Fruit fly (Drosophila melanogaster): ENCODE measurements around the gene Cpr65Eb.
A peak's percentile ranks its signal among the peaks of the same experiment; 100 is the strongest.

The Cpr65Eb gene

dm6 chr3L:7088687-7089086, at the start of gene Cpr65Eb:
Gene Cpr65Eb (minus strand): TSS chr3L:7088787.
- TF ChIP-seq noc (tag; optimal IDR thresholded peaks at IDR 0.05): no peak

DNA sequence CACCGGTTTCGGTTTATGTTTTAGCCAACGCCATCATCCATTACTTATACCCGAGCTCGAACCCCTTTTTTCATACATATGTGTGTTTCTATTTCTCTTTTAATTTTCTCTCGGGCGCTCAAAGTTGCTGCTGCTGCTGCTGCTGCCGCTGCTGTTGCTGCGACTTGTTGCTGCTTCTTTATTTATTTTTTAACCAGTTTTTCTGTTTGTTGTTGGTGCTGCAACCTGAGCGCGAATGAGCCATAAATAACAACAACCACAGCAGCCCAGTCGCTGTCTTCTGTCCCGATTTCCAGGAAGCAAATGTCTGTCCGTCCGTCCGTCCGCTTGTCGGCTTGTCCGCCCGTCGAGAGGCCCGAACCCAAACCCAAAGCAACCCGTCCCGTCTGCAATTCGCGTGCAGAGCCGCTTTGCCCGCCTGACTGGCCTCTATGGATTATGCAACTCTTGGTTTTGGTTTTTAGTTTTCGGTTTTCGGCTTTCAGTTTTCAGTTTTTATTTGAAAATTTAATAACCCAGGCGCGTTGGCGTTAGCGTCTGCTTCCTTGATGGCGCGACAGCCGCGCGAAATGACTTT, 49.1 kb upstream of the Cpr65Eb start:
- no peak for TF ChIP-seq noc (tag; optimal IDR thresholded peaks at IDR 0.05)

- TF ChIP-seq noc (tag; optimal IDR thresholded peaks at IDR 0.05): no peak
These were observed 48.1 kb upstream of the Cpr65Eb start for dm6 chr3L:7136663-7137062.

DNA sequence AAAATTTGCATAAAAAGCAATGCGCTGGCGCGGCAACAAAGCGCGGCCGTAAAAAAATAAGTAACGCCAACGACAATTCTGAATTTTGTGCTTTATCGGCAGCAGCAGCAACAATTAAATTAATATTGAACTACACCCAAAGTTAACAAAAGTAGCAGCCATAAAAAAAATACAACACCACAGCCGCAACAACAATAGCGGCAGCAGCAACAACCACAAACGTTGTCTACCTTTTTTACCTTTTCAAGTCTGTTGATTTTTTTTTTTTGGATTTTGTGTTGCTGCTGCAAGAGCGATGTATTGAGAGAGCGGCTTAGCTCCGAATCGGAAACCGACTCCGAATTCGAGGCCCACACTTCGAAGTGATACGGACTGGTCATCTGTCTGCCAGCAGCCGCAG, 46.2 kb upstream of the Cpr65Eb start:
- TF ChIP-seq noc (tag; optimal IDR thresholded peaks at IDR 0.05): no peak

DNA sequence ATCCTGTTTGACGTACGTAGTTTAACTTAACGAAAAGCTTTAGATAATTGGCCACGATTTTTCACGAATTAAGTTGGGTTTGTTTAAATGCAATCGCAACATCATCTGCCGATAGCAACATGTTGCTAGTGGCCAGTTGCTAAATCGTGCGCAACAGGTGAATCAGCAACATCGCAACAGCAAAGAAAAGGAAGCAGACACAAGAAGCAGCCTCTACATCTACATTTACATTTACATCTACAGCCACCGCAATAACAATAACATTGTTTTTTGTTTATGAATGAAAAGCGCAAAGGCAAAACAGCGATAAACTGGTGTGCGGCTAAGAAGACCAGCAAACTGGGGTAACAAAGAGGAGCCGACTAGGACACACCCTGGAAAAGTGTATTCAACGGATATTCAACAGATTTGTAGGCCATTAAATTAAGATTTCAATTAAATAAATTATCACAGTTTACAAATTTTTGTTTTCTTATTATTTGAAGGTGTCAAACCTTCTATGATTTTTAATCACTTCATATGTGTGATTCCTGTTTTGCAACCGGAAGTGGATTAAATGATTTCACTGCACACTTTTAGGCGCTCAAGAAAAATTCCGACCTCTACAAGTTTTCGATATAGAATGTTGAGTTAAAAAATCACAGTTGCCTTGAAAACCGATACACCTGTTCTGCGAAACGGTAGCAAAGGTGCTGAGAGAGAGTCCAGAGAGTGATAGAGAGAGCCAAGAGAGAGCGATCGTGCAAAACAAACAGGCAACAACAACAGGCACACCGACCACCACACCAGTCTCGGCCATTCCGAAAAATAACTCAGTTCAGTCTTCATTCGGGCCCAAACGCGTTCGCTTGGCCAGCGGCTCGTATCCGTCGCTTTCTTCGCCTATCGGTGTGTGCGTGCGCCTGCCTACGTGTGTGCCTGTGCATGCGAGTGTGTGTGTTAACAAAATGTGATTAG, 45.4 kb upstream of the Cpr65Eb start, which contains the start of gene melt:
melt (plus strand) TSS at position 818 of the 957 bp plus-strand sequence.
- peak; percentile 91 for TF ChIP-seq noc (tag; optimal IDR thresholded peaks at IDR 0.05)

DNA sequence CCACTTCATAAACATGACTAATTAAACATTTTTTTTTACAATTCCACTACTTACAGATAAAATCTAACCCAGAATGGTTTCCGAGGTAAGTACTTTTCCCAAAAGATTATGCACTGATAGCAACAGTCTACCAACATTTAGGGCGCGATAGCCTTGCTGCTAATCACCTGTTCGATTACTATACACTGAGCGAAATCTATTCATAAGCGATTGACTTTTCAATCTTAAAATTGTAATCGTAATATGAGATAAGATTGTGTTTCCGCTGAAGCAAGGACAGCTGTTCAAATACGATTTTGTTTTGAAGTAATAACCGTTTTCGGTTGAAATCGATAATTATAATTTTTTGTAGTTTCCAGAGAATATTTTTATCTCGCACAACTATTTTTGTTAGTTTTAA, 44.0 kb upstream of the Cpr65Eb start:
- peak; percentile 40 for TF ChIP-seq noc (tag; optimal IDR thresholded peaks at IDR 0.05)

dm6 chr3L:7131447-7131983, 42.9 kb upstream of the Cpr65Eb start, which contains the start of gene Acbp2:
Gene Acbp2 (plus strand): TSS chr3L:7131863.
- peak; percentile 61 for TF ChIP-seq noc (tag; optimal IDR thresholded peaks at IDR 0.05)

dm6 chr3L:7130574-7130973, 42.0 kb upstream of the Cpr65Eb start, which contains the start of gene Acbp3:
Gene Acbp3 (plus strand): TSS chr3L:7130874.
- no peak for TF ChIP-seq noc (tag; optimal IDR thresholded peaks at IDR 0.05)

- peak; percentile 37 for TF ChIP-seq noc (tag; optimal IDR thresholded peaks at IDR 0.05)
These were observed 39.8 kb upstream of the Cpr65Eb start, which contains the start of the genes Acbp4 and Acbp6 for dm6 chr3L:7128214-7129008. Gene Acbp4 (minus strand): TSS chr3L:7128264. Gene Acbp6 (plus strand): TSS chr3L:7128903.

DNA sequence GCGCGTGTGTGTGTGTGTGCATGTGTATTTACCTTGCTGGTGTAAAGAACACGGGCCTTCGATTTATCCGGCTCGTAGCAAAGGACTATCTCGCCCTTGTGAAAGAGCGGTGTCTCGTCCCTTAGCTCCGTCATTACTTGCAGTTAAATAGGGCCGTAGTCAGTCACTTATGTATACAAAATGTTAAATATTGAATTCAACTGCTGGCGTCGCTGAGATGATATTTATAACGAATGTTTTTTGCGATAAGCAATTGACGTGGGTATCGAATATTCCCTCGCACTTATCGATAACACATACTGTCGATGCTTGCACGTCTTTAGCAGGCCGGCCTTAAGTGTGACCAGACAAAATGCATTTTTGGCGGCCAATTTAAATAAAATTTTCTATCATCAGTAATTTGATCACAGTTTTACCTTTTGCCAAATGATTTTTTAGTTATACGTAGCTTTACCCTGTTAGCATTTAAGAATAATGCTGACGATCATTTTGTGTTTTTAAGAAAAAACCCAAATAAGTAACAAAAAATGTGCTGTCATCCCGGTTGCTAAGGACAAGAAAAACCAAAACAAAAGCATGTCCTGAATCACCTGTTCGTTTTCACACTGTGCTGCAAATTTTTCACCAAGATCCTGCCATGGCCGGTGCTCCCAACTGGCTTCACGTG, 36.8 kb upstream of the Cpr65Eb start, which contains the start of the genes msl-3 and BBS1:
msl-3 (minus strand) TSS at position 245 of the 667 bp plus-strand sequence.
BBS1 (plus strand) TSS at position 617 of the 667 bp plus-strand sequence.
- no peak for TF ChIP-seq noc (tag; optimal IDR thresholded peaks at IDR 0.05)

- TF ChIP-seq noc (tag; optimal IDR thresholded peaks at IDR 0.05): no peak
These were observed 33.5 kb upstream of the Cpr65Eb start for dm6 chr3L:7122136-7122535.

DNA sequence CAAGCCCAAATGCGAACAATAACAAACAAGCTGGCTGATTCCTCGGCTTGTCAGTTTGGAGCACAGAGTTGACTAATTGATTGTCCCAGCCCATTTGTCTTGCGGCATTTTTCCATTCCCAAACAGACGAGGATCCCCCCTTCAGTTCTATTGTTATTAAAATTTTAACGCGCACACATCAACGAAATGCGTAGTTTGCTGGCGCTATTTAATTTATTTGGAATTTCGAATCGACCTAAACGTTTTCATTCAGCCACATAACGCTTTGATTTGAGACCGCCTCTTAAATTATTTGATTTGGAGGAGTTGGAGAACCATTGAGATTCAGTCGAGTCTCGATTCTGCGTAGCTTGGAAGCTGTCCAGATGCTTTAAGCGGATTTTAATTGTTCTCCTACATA, 27.4 kb upstream of the Cpr65Eb start:
- TF ChIP-seq noc (tag; optimal IDR thresholded peaks at IDR 0.05): peak; percentile 56

dm6 chr3L:7113010-7113409, 24.4 kb upstream of the Cpr65Eb start:
- no peak for TF ChIP-seq noc (tag; optimal IDR thresholded peaks at IDR 0.05)

- no peak for TF ChIP-seq noc (tag; optimal IDR thresholded peaks at IDR 0.05)
These were observed 17.1 kb upstream of the Cpr65Eb start for dm6 chr3L:7105693-7106092.

- no peak for TF ChIP-seq noc (tag; optimal IDR thresholded peaks at IDR 0.05)
These were observed 15.9 kb upstream of the Cpr65Eb start for dm6 chr3L:7104485-7104884.
